Fruit fly (Drosophila melanogaster) whole organism, embryonic: ENCODE measurements around the gene TwdlC.

ENCODE experiments used
- ATbp ChIP-seq: fragments of 200-800 bp; sonication (Bioruptor generic); optimal IDR thresholded peaks from 2 replicates; lab custom pipeline; 2017; ENCODE audit warnings: missing biosample characterization, mild to moderate bottlenecking, missing genetic modification characterization, missing genetic modification reagents
- Antp ChIP-seq: fragments of 200-800 bp; sonication (Bioruptor generic); optimal IDR thresholded peaks from 3 replicates; lab custom pipeline; 2016; ENCODE audit warnings: missing biosample characterization, missing genetic modification characterization
- BtbVII ChIP-seq: fragments of 200-800 bp; sonication (Bioruptor generic); optimal IDR thresholded peaks from 3 replicates; lab custom pipeline; 2017; ENCODE audit warnings: missing biosample characterization, mild to moderate bottlenecking, missing genetic modification characterization
- CG10147 ChIP-seq: fragments of 200-800 bp; sonication (Bioruptor generic); optimal IDR thresholded peaks from 2 replicates; lab custom pipeline; 2019; ENCODE audit warnings: missing biosample characterization, mild to moderate bottlenecking, missing genetic modification characterization, moderate library complexity
- CG1024 ChIP-seq: fragments of 200-800 bp; sonication (Bioruptor generic); IDR thresholded peaks from 2 replicates; pipeline ENCODE4 v1.3.6; 2022; ENCODE audit warnings: missing biosample characterization, missing genetic modification characterization
- CG10979 ChIP-seq: fragments of 200-800 bp; sonication (Bioruptor generic); optimal IDR thresholded peaks from 2 replicates; lab custom pipeline; 2018; ENCODE audit warnings: missing biosample characterization, mild to moderate bottlenecking, missing genetic modification characterization, moderate library complexity
- CG11398 ChIP-seq: fragments of 200-800 bp; sonication (Bioruptor generic); optimal IDR thresholded peaks from 2 replicates; lab custom pipeline; 2016; ENCODE audit warnings: missing biosample characterization, missing genetic modification characterization
- CG13296 ChIP-seq: fragments of 200-800 bp; sonication (Bioruptor generic); optimal IDR thresholded peaks from 3 replicates; lab custom pipeline; 2018; ENCODE audit warnings: missing biosample characterization, mild to moderate bottlenecking, missing genetic modification characterization
- CG14014 ChIP-seq: fragments of 200-800 bp; sonication (Bioruptor generic); IDR thresholded peaks from 2 replicates; pipeline ENCODE4 v1.3.6; 2022; ENCODE audit warnings: missing biosample characterization, missing genetic modification characterization
- CG17328 ChIP-seq: fragments of 200-800 bp; sonication (Bioruptor generic); IDR thresholded peaks from 2 replicates; pipeline ENCODE4 v1.3.6; 2022; ENCODE audit warnings: missing biosample characterization, missing genetic modification characterization
- CG2678 ChIP-seq: fragments of 200-800 bp; sonication (Bioruptor generic); optimal IDR thresholded peaks from 3 replicates; lab custom pipeline; 2019; ENCODE audit warnings: missing biosample characterization, mild to moderate bottlenecking, missing genetic modification characterization, moderate library complexity
- CG33557 ChIP-seq: fragments of 200-800 bp; sonication (Bioruptor generic); optimal IDR thresholded peaks from 2 replicates; lab custom pipeline; 2019; ENCODE audit warnings: missing biosample characterization, mild to moderate bottlenecking, missing genetic modification characterization, moderate library complexity
- CG6254 ChIP-seq: fragments of 200-800 bp; sonication (Bioruptor generic); optimal IDR thresholded peaks from 3 replicates; lab custom pipeline; 2017; ENCODE audit warnings: mild to moderate bottlenecking, missing biosample characterization, missing genetic modification reagents, missing genetic modification characterization
- CG7271 ChIP-seq: fragments of 200-800 bp; sonication (Bioruptor generic); optimal IDR thresholded peaks from 2 replicates; lab custom pipeline; 2018; ENCODE audit warnings: missing biosample characterization, mild to moderate bottlenecking, missing genetic modification characterization, moderate library complexity
- CG8359 ChIP-seq: fragments of 200-800 bp; sonication (Bioruptor generic); optimal IDR thresholded peaks from 2 replicates; lab custom pipeline; 2017; ENCODE audit warnings: missing biosample characterization, mild to moderate bottlenecking, missing genetic modification characterization, borderline replicate concordance
- CG9727 ChIP-seq: fragments of 200-800 bp; sonication (Bioruptor generic); optimal IDR thresholded peaks from 3 replicates; lab custom pipeline; 2017; ENCODE audit warnings: missing biosample characterization, mild to moderate bottlenecking, missing genetic modification characterization
- CG9932 ChIP-seq: fragments of 200-800 bp; sonication (Bioruptor generic); IDR thresholded peaks from 2 replicates; pipeline ENCODE4 v1.3.6; 2022; ENCODE audit warnings: missing biosample characterization, missing genetic modification characterization
- Deaf1 ChIP-seq: fragments of 200-800 bp; optimal IDR thresholded peaks from 3 replicates; lab custom pipeline; 2019; ENCODE audit warnings: missing biosample characterization, mild to moderate bottlenecking, missing genetic modification characterization, moderate library complexity
- Dfd ChIP-seq, 2 experiments: fragments of >200 bp; optimal IDR thresholded peaks; 2 replicates each; lab custom pipeline; 2017; ENCODE audit warnings: missing biosample characterization in 2 of 2, missing genetic modification characterization in 2 of 2
- Dp ChIP-seq: fragments of 200-800 bp; sonication (Bioruptor generic); optimal IDR thresholded peaks from 2 replicates; lab custom pipeline; 2018; ENCODE audit warnings: missing biosample characterization, mild to moderate bottlenecking, missing genetic modification characterization, moderate library complexity
- Hand ChIP-seq: fragments of 200-800 bp; sonication (Bioruptor generic); optimal IDR thresholded peaks from 2 replicates; lab custom pipeline; 2017; ENCODE audit warnings: mild to moderate bottlenecking, missing biosample characterization, missing genetic modification reagents, missing genetic modification characterization
- Hey ChIP-seq: fragments of 200-800 bp; sonication (Bioruptor generic); optimal IDR thresholded peaks from 3 replicates; lab custom pipeline; 2018; ENCODE audit warnings: missing biosample characterization, mild to moderate bottlenecking, missing genetic modification characterization
- HmgD ChIP-seq: fragments of 200-800 bp; sonication (Bioruptor generic); optimal IDR thresholded peaks from 3 replicates; lab custom pipeline; 2016; ENCODE audit warnings: missing biosample characterization, missing genetic modification characterization
- Med ChIP-seq: fragments of 200-800 bp; sonication (Bioruptor generic); peaks from one replicate; lab custom pipeline; 2016; ENCODE audit warnings: missing biosample characterization, missing genetic modification characterization, mild to moderate bottlenecking, inconsistent platforms, moderate library complexity
- Opbp ChIP-seq: fragments of 200-800 bp; sonication (Bioruptor generic); IDR thresholded peaks from 3 replicates; pipeline ENCODE4 v1.3.6; 2022; ENCODE audit warnings: missing biosample characterization, missing genetic modification characterization; ENCODE audit not compliant: partially characterized antibody
- Rx ChIP-seq: fragments of 200-800 bp; sonication (Bioruptor generic); IDR thresholded peaks from 2 replicates; pipeline ENCODE4 v1.3.6; 2022; ENCODE audit warnings: missing biosample characterization, missing genetic modification characterization
- Six4 ChIP-seq: fragments of 200-800 bp; sonication (Bioruptor generic); optimal IDR thresholded peaks from 2 replicates; lab custom pipeline; 2016; ENCODE audit warnings: missing biosample characterization, missing genetic modification characterization
- aop ChIP-seq: fragments of 200-800 bp; sonication (Bioruptor generic); IDR thresholded peaks from 2 replicates; pipeline ENCODE4 v1.3.6; 2022; ENCODE audit warnings: missing biosample characterization, missing genetic modification characterization
- bbx ChIP-seq: fragments of 200-800 bp; sonication (Bioruptor generic); IDR thresholded peaks from 2 replicates; pipeline ENCODE4 v1.3.6; 2022; ENCODE audit warnings: missing biosample characterization, missing genetic modification characterization; ENCODE audit not compliant: partially characterized antibody
- bsh ChIP-seq, 2 experiments: fragments of 200-800 bp; sonication (Bioruptor generic); optimal IDR thresholded peaks; 2 replicates each; lab custom pipeline; 2017 to 2018; ENCODE audit warnings: mild to moderate bottlenecking in 2 of 2, missing biosample characterization in 2 of 2, missing genetic modification characterization in 2 of 2, moderate library complexity in 1 of 2
- dm ChIP-seq: fragments of 200-800 bp; sonication (Bioruptor generic); optimal IDR thresholded peaks from 3 replicates; lab custom pipeline; 2016; ENCODE audit warnings: missing biosample characterization, missing genetic modification characterization
- dmrt11E ChIP-seq: fragments of 200-800 bp; sonication (Bioruptor generic); optimal IDR thresholded peaks from 3 replicates; lab custom pipeline; 2018; ENCODE audit warnings: missing biosample characterization, mild to moderate bottlenecking, missing genetic modification characterization, moderate library complexity
- eve ChIP-seq, 2 experiments: fragments of >200 bp; optimal IDR thresholded peaks; 2 replicates each; lab custom pipeline; 2017; ENCODE audit warnings: missing biosample characterization in 2 of 2, missing genetic modification characterization in 2 of 2
- exex ChIP-seq: fragments of 200-800 bp; sonication (Bioruptor generic); optimal IDR thresholded peaks from 4 replicates; lab custom pipeline; 2018; ENCODE audit warnings: missing biosample characterization, mild to moderate bottlenecking, missing genetic modification characterization, moderate library complexity
- ftz-f1 ChIP-seq: fragments of 200-800 bp; sonication (Bioruptor generic); optimal IDR thresholded peaks from 2 replicates; lab custom pipeline; 2016; ENCODE audit warnings: missing biosample characterization, missing genetic modification characterization
- gem ChIP-seq: fragments of 200-800 bp; sonication (Bioruptor generic); optimal IDR thresholded peaks from 2 replicates; lab custom pipeline; 2019; ENCODE audit warnings: missing biosample characterization, mild to moderate bottlenecking, missing genetic modification characterization, moderate library complexity
- lmd ChIP-seq: fragments of 200-800 bp; sonication (Bioruptor generic); IDR thresholded peaks from 2 replicates; pipeline ENCODE4 v1.3.6; 2022; ENCODE audit warnings: missing biosample characterization, missing genetic modification characterization
- mirr ChIP-seq: fragments of 200-800 bp; sonication (Bioruptor generic); optimal IDR thresholded peaks from 3 replicates; lab custom pipeline; 2018; ENCODE audit warnings: missing biosample characterization, mild to moderate bottlenecking, missing genetic modification characterization
- oc ChIP-seq: fragments of 200-800 bp; sonication (Bioruptor generic); optimal IDR thresholded peaks from 2 replicates; lab custom pipeline; 2018; ENCODE audit warnings: missing biosample characterization, mild to moderate bottlenecking, missing genetic modification characterization, moderate library complexity
- pros ChIP-seq: fragments of 200-800 bp; sonication (Bioruptor generic); optimal IDR thresholded peaks from 3 replicates; lab custom pipeline; 2019; ENCODE audit warnings: missing biosample characterization, mild to moderate bottlenecking, missing genetic modification characterization, moderate library complexity
- psq ChIP-seq: fragments of 200-800 bp; sonication (Bioruptor generic); optimal IDR thresholded peaks from 2 replicates; lab custom pipeline; 2017; ENCODE audit warnings: missing biosample characterization, missing genetic modification characterization
- sd ChIP-seq: fragments of 200-800 bp; sonication (Bioruptor generic); optimal IDR thresholded peaks from 3 replicates; lab custom pipeline; 2018; ENCODE audit warnings: missing biosample characterization, mild to moderate bottlenecking, missing genetic modification characterization, moderate library complexity
- sima ChIP-seq: fragments of 200-800 bp; sonication (Bioruptor generic); optimal IDR thresholded peaks from 2 replicates; lab custom pipeline; 2016; ENCODE audit warnings: missing biosample characterization, missing genetic modification characterization
- sna ChIP-seq: fragments of 200-800 bp; sonication (Bioruptor generic); IDR thresholded peaks from 2 replicates; pipeline ENCODE4 v1.3.6; 2022; ENCODE audit warnings: missing biosample characterization, missing genetic modification characterization; ENCODE audit not compliant: partially characterized antibody
- sqz ChIP-seq: fragments of 200-800 bp; sonication (Bioruptor generic); optimal IDR thresholded peaks from 3 replicates; lab custom pipeline; 2018; ENCODE audit warnings: missing biosample characterization, mild to moderate bottlenecking, missing genetic modification characterization
- trh ChIP-seq: fragments of 200-800 bp; sonication (Bioruptor generic); optimal IDR thresholded peaks from 2 replicates; lab custom pipeline; 2016; ENCODE audit warnings: missing biosample characterization, missing genetic modification characterization
- tup ChIP-seq: fragments of 200-800 bp; sonication (Bioruptor generic); optimal IDR thresholded peaks from 2 replicates; lab custom pipeline; 2016; ENCODE audit warnings: missing biosample characterization, mild to moderate bottlenecking, missing genetic modification characterization, moderate library complexity
- zfh1 ChIP-seq: fragments of 200-800 bp; sonication (Bioruptor generic); IDR thresholded peaks from 3 replicates; pipeline ENCODE4 v1.3.6; 2022; ENCODE audit warnings: missing biosample characterization, missing genetic modification characterization

The TwdlC gene

DNA sequence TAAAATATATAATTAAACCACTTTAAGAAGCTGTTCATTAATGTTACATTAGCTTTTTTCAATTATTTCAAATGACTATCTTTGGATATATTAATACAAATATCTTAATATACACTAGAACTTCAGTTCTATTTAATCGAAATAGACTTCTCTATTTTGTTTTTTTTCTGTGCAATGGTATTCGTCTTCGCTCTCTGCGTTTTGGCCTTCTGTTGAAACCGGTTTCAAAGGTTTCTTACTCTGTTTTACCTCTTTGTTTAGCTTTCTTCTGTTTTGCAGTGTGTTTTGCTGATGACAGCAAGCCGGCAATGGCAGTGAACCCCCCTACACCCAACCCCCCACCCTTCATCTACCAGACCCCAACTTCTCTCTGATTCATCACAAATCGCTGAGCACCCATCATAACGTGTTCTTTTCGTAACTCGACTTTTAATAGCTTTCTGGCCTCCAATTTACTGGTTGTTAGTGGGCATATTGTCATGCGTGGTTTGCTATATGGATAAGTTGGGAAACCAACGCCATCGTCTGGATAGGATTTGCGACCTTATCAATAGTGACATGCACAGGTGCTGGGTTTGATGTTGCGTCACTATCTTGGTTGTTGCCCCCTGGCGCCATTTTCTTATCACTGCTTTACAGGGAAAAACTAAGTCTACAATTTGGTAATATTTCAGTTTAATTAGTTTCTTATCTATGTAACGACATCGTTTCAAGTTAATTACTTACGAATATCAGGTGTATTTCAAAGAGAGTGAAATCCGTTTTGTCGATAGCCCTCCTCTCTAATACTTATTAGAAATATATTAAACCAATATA, 25.6 kb upstream of the TwdlC start (continued):
- TF ChIP-seq sima (GFP tag; lab: Kevin White, UChicago) (no peak), lmd (GFP tag; lab: Robert Waterston, UW) (no peak), CG14014 (GFP tag; lab: Robert Waterston, UW) (0 out of 2 replicates have a peak, but pooled peaks have one; percentile 19), pros (no peak), psq (GFP tag; lab: Kevin White, UChicago) (peak; percentile 64), mirr (GFP tag; lab: Kevin White, UChicago) (peak; percentile 86), ATbp (peak; percentile 3), CG9727 (GFP tag; lab: Kevin White, UChicago) (no peak), CG10979 (tag; lab: Kevin White, UChicago) (peak; percentile 13), sd (tag; lab: Kevin White, UChicago) (peak; percentile 58), CG13296 (no peak), tup (GFP tag; lab: Kevin White, UChicago) (no peak), Dfd (GFP tag; optimal IDR thresholded peaks at IDR 0.05; lab: Kevin White, UChicago) (no peak), CG6254 (GFP tag; lab: Kevin White, UChicago) (no peak), sqz (no peak), HmgD (GFP tag; lab: Kevin White, UChicago) (no peak), dm (GFP tag; lab: Kevin White, UChicago) (no peak), trh (no peak), bsh (GFP tag; optimal IDR thresholded peaks at IDR 0.05; lab: Kevin White, UChicago) (peak in 1 of 2 experiments; percentile 58), CG9932 (GFP tag; lab: Robert Waterston, UW) (0 out of 2 replicates have a peak, but pooled peaks have one; percentile 16), dmrt11E (tag; lab: Kevin White, UChicago) (peak; percentile 32), CG1024 (GFP tag; lab: Robert Waterston, UW) (no peak), CG8359 (GFP tag; lab: Kevin White, UChicago) (no peak), exex (peak; percentile 87), BtbVII (GFP tag; lab: Kevin White, UChicago) (no peak), eve (GFP tag; optimal IDR thresholded peaks at IDR 0.05; lab: Kevin White, UChicago) (no peak), sna (GFP tag; lab: Robert Waterston, UW) (no peak), CG11398 (GFP tag; lab: Kevin White, UChicago) (no peak), Antp (no peak), gem (tag; lab: Kevin White, UChicago) (peak; percentile 61), CG33557 (GFP tag; lab: Kevin White, UChicago) (no peak), bbx (GFP tag; lab: Robert Waterston, UW) (no peak), Opbp (no peak), Med (GFP tag; lab: Kevin White, UChicago) (no peak), Hand (GFP tag; lab: Kevin White, UChicago) (no peak), CG10147 (peak; percentile 13), zfh1 (GFP tag; lab: Robert Waterston, UW) (no peak), Six4 (GFP tag; lab: Kevin White, UChicago) (no peak), CG7271 (tag; lab: Kevin White, UChicago) (no peak), Deaf1 (tag; lab: Kevin White, UChicago) (no peak), CG2678 (tag; lab: Kevin White, UChicago) (peak; percentile 39), Rx (no peak), aop (GFP tag; lab: Robert Waterston, UW) (no peak), ftz-f1 (no peak), CG17328 (0 out of 2 replicates have a peak, but pooled peaks have one; percentile 26), Hey (no peak), Dp (GFP tag; lab: Kevin White, UChicago) (no peak), oc (tag; lab: Kevin White, UChicago) (no peak)
